Worm (Caenorhabditis elegans) whole organism, L2 larva: ENCODE results near the gene math-13.

Source experiments
- ama-1 ChIP-seq: fragments of 150-350 bp; optimal IDR thresholded peaks from 2 replicates; lab custom pipeline; 2018; ENCODE audit warnings: inconsistent platforms
- ceh-16 ChIP-seq: fragments of 150-350 bp; optimal IDR thresholded peaks from 2 replicates; lab custom pipeline; 2014; ENCODE audit warnings: missing biosample characterization, missing genetic modification characterization
- elt-3 ChIP-seq: sonication (generic microtip); optimal IDR thresholded peaks from 2 replicates; lab custom pipeline; 2017; ENCODE audit warnings: missing biosample characterization, missing genetic modification characterization
- lin-11 ChIP-seq: fragments of 150-350 bp; sonication (generic microtip); optimal IDR thresholded peaks from 2 replicates; lab custom pipeline; 2014; ENCODE audit warnings: missing biosample characterization, missing genetic modification characterization, inconsistent platforms, mixed read lengths
- mab-5 ChIP-seq: fragments of 150-350 bp; optimal IDR thresholded peaks from 2 replicates; lab custom pipeline; 2014; ENCODE audit warnings: missing biosample characterization, missing genetic modification characterization
- mdl-1 ChIP-seq, 2 experiments: fragments of 150-350 bp in 1 of 2; sonication (generic microtip) in 1 of 2; optimal IDR thresholded peaks; 2 replicates each; lab custom pipeline; 2017; ENCODE audit warnings: missing biosample characterization in 2 of 2, missing genetic modification characterization in 2 of 2
- nhr-25 ChIP-seq: fragments of 150-350 bp; sonication (generic microtip); optimal IDR thresholded peaks from 3 replicates; lab custom pipeline; 2014; ENCODE audit warnings: missing biosample characterization, missing genetic modification characterization
- nhr-77 ChIP-seq: fragments of 150-350 bp; optimal IDR thresholded peaks from 2 replicates; lab custom pipeline; 2014; ENCODE audit warnings: missing biosample characterization, missing genetic modification characterization
- sem-4 ChIP-seq: fragments of 150-350 bp; optimal IDR thresholded peaks from 2 replicates; lab custom pipeline; 2014; ENCODE audit warnings: missing biosample characterization, missing genetic modification reagents, missing genetic modification characterization
- unc-39 ChIP-seq: fragments of 150-350 bp; optimal IDR thresholded peaks from 2 replicates; lab custom pipeline; 2014; ENCODE audit warnings: missing biosample characterization, missing genetic modification characterization

ce11 chrII:1878663-1879062, 2.9 kb downstream of the math-13 start, which contains the start of gene math-16:
- no peak for TF ChIP-seq lin-11 (tag; lab: Kevin White, UChicago)
- no peak for TF ChIP-seq nhr-25 (tag; lab: Kevin White, UChicago)
- TF ChIP-seq mab-5 (tag; lab: Kevin White, UChicago) = no peak
- TF ChIP-seq mdl-1 (tag; optimal IDR thresholded peaks at IDR 0.05; lab: Kevin White, UChicago) = no peak
- no peak for TF ChIP-seq ceh-16 (tag; lab: Kevin White, UChicago)
- TF ChIP-seq elt-3 = no peak
- TF ChIP-seq nhr-77 (tag; lab: Kevin White, UChicago) = no peak
- TF ChIP-seq unc-39 (tag; lab: Kevin White, UChicago) = no peak
- TF ChIP-seq ama-1 (lab: Kevin White, UChicago) = no peak
- no peak for TF ChIP-seq sem-4
